Worm (Caenorhabditis elegans): ENCODE measurements around the gene ZK418.6.

ZK418.6 gene

DNA sequence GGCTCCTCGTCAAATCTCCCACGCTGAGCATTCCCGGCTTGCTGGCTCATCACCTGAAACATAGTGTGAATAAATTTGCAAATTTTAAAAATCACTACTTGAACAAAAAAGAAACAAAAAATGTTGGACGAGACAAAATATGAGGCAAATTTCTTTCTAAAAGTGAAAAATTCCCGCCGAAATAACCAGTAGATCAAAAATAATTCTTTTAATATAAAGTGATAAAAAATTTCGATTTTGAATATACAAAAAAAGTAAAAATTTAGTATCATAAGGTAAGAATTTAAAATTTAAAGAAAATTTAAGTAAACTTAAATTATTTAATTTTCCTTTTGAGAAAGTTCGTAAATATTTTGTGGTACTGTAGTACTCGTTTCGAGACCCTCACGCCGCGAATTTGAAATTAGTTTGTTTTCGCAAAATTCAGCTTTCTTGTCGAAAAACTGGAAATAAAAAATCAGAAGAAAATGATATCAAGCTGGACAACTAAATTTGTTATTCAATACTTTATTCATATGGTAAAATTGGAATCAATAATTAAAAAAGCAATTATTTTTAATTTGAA lies 18.0 kb downstream of the ZK418.6 start, which contains the start of gene egg-2:
Gene egg-2, minus strand, starts transcription at position 53 of the 565 bp plus-strand sequence.
- TF ChIP-seq unc-62 (GFP tag; optimal IDR thresholded peaks at IDR 0.05): no peak

DNA sequence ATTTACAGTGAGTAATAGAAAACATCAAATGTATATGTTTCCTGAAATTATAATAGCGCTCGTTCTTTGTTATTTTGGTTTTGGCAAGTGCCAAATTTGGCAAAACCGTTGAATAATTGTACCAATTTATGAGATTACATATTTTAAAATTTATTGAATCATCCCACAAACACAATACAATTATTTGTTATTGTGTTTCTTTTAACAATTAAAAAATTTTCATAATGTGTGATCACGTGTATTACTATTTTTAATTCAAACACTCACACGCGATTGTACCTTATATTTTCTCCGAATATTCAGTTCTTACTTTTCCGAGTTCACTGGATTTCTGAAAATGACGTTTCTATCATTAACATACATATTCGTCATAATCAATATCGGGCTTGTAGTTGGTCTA lies 22.4 kb downstream of the ZK418.6 start, which contains the start of gene R01H2.2:
Gene R01H2.2, plus strand, starts transcription at position 301 of the 400 bp plus-strand sequence.
- no peak for TF ChIP-seq unc-62 (GFP tag; optimal IDR thresholded peaks at IDR 0.05)

DNA sequence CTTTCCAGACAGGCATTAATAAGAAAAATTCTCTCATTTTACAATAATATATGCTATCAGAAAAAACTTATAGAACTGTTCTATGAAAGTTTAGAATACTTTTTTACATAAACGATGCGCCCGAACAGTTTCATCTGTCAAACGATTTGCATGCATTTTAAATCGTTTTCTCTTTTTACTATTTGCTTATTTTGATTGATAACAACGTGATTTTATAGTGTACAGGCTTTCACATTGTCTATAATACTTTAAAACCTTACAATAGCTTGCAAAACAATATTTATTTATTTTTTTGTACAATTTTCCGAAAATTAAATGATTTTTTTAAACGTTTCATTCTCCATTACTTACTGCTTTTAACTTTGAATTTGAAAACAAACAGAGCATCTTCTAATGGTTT lies 33.0 kb downstream of the ZK418.6 start, which contains the start of gene R01H2.7:
Gene R01H2.7, minus strand, starts transcription at position 101 of the 400 bp plus-strand sequence.
- no peak for TF ChIP-seq unc-62 (GFP tag; optimal IDR thresholded peaks at IDR 0.05)

ce11 chrIII:7034252-7035223 lies 44.1 kb downstream of the ZK418.6 start:
- TF ChIP-seq unc-62 (GFP tag; optimal IDR thresholded peaks at IDR 0.05): no peak

- TF ChIP-seq unc-62 (GFP tag; optimal IDR thresholded peaks at IDR 0.05): no peak
Observed at ce11 chrIII:7032070-7032469, 46.6 kb downstream of the ZK418.6 start.

DNA sequence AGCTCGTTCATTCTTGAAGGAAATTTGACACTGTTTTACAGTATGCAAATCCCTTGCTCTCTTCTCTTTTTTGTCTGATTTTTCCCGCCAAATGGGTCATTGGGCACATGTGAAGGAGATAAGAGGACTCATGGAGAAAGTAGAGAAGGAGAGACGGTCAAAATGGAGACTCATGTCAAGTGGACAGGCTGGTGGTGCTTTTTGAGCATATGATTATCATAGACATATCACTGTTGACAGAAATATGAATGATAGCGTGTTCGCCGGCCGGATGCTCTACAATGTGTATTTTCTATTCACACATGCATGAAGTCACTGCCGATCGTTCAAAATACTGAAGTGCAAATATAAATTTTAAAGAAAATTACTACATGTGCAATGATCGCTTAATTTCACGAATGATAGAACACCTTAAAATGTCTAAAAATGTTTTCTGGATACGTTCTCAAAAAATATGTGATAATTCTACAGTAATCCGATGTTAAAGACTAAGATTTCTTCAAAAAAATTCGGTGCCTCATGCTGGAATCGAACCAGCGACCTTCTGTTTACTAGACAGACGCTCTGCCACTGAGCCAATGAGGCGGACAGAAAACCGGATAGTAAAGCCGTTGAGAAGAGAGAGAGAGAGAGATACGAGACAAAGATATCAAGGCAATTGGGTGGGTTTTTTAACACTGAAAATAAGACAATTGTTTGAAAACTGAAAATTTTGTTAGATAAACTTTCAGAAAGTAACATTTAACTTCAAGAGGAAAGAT lies 48.4 kb downstream of the ZK418.6 start:
- TF ChIP-seq unc-62 (GFP tag; optimal IDR thresholded peaks at IDR 0.05): no peak

DNA sequence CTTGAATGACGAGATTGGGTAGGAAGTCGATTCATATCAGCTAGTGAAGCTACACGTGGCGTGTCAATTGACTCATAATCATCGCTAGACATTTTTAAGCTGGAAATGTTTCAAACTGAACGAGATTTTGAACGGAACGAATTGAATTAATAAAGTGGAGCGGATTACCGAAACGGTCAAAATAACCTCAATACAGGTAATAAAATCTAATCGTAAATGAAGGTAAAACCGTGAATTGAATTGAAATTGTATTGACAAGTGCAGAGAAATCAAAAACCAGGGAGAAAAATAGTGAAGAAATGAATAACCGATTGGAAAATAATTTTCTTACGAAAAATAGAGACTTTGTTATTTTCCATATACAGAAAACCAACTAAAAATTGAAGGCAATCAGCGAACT lies 49.5 kb downstream of the ZK418.6 start, which contains the start of gene cyk-1:
Gene cyk-1, minus strand, starts transcription at position 101 of the 400 bp plus-strand sequence.
- no peak for TF ChIP-seq unc-62 (GFP tag; optimal IDR thresholded peaks at IDR 0.05)

Data from whole organism, dauer.